Worm (Caenorhabditis elegans): ENCODE results near the gene din-1.

DNA sequence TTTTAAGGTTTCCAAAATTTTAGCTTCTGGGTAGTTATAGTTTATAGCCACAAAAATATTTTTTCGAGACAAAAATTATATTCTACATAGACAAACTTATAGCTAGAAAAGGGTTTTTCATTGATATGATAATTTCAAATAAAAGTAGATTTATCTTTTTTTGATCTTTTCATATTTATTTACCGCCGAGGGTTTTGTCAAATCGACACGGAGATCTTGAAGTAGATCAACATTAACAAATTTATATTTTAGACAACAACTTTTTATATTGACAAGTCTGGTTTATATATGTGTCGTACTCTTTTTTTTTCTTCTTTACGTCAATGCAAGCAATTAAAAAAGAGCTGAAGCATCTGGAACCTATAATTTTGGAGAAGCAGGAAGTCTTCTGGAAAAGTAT is 25.4 kb upstream of the din-1 start:
- TF ChIP-seq lin-13 (tag; optimal IDR thresholded peaks at IDR 0.05): no peak
- TF ChIP-seq blmp-1 (tag; optimal IDR thresholded peaks at IDR 0.05): no peak
- no peak for TF ChIP-seq ztf-11 (tag; optimal IDR thresholded peaks at IDR 0.05)
- no peak for TF ChIP-seq elt-1 (tag; optimal IDR thresholded peaks at IDR 0.05; ENCODE audit: borderline replicate concordance, insufficient read depth)
- TF ChIP-seq unc-39 (tag; optimal IDR thresholded peaks at IDR 0.05): no peak
- no peak for TF ChIP-seq sptf-1 (tag; optimal IDR thresholded peaks at IDR 0.05)
- TF ChIP-seq lsy-2 (tag; optimal IDR thresholded peaks at IDR 0.05): no peak
- no peak for TF ChIP-seq nhr-12 (tag; optimal IDR thresholded peaks at IDR 0.05)
- TF ChIP-seq nhr-28 (tag; optimal IDR thresholded peaks at IDR 0.05): no peak
- no peak for TF ChIP-seq snpc-4 (tag; optimal IDR thresholded peaks at IDR 0.05)

All from whole organism, mixed stage, embryonic.